Fruit fly (Drosophila melanogaster) whole organism, embryonic: ENCODE measurements around the gene CG15431.
A peak's percentile ranks its signal among the peaks of the same experiment; 100 is the strongest.

ENCODE experiments used
- Aef1 ChIP-seq: fragments of 200-800 bp; sonication (Bioruptor generic); IDR thresholded peaks from 3 replicates; pipeline ENCODE4 v1.3.6; 2022; ENCODE audit warnings: missing biosample characterization, missing genetic modification characterization
- Atf6 ChIP-seq: fragments of 200-800 bp; sonication (Bioruptor generic); IDR thresholded peaks from 2 replicates; pipeline ENCODE4 v1.3.6; 2022; ENCODE audit warnings: missing biosample characterization, missing genetic modification characterization
- Bgb ChIP-seq: fragments of 200-800 bp; sonication (Bioruptor generic); IDR thresholded peaks from 2 replicates; pipeline ENCODE4 v1.3.6; 2022; ENCODE audit warnings: missing biosample characterization, missing genetic modification characterization; ENCODE audit not compliant: partially characterized antibody
- Blimp-1 ChIP-seq: fragments of 200-800 bp; sonication (Bioruptor generic); optimal IDR thresholded peaks from 3 replicates; lab custom pipeline; 2018; ENCODE audit warnings: missing biosample characterization, missing genetic modification characterization, mild to moderate bottlenecking, moderate library complexity, missing genetic modification reagents
- CG10209 ChIP-seq: fragments of 200-800 bp; sonication (Bioruptor generic); optimal IDR thresholded peaks from 3 replicates; lab custom pipeline; 2017; ENCODE audit warnings: missing biosample characterization, mild to moderate bottlenecking, missing genetic modification characterization, missing genetic modification reagents
- CG11398 ChIP-seq: fragments of 200-800 bp; sonication (Bioruptor generic); optimal IDR thresholded peaks from 2 replicates; lab custom pipeline; 2016; ENCODE audit warnings: missing biosample characterization, missing genetic modification characterization
- CG1602 ChIP-seq: fragments of 200-800 bp; sonication (Bioruptor generic); optimal IDR thresholded peaks from 3 replicates; lab custom pipeline; 2016; ENCODE audit warnings: missing biosample characterization, missing genetic modification characterization
- CG18262 ChIP-seq: fragments of 200-800 bp; optimal IDR thresholded peaks from 3 replicates; lab custom pipeline; 2019; ENCODE audit warnings: missing biosample characterization, mild to moderate bottlenecking, missing genetic modification characterization, moderate library complexity
- CG1832 ChIP-seq: fragments of 200-800 bp; sonication (Bioruptor generic); optimal IDR thresholded peaks from 2 replicates; lab custom pipeline; 2017; ENCODE audit warnings: missing biosample characterization, mild to moderate bottlenecking, missing genetic modification characterization, inconsistent platforms
- CG30020 ChIP-seq: fragments of 200-800 bp; optimal IDR thresholded peaks from 2 replicates; lab custom pipeline; 2019; ENCODE audit warnings: missing biosample characterization, mild to moderate bottlenecking, missing genetic modification characterization, moderate library complexity
- CG43689 ChIP-seq: fragments of 200-800 bp; sonication (Bioruptor generic); IDR thresholded peaks from 2 replicates; pipeline ENCODE4 v1.3.6; 2022; ENCODE audit warnings: missing biosample characterization, missing genetic modification characterization
- CG4404 ChIP-seq: fragments of 200-800 bp; sonication (Bioruptor generic); IDR thresholded peaks from 2 replicates; pipeline ENCODE4 v1.3.6; 2022; ENCODE audit warnings: missing biosample characterization, missing genetic modification characterization
- CG6175 ChIP-seq: fragments of 200-800 bp; sonication (Bioruptor generic); IDR thresholded peaks from 3 replicates; pipeline ENCODE4 v1.3.6; 2022; ENCODE audit warnings: missing biosample characterization, missing genetic modification characterization
- CG9609 ChIP-seq: fragments of 200-800 bp; sonication (Bioruptor generic); optimal IDR thresholded peaks from 3 replicates; lab custom pipeline; 2016; ENCODE audit warnings: missing biosample characterization, missing genetic modification characterization
- CG9876 ChIP-seq: fragments of 200-800 bp; sonication (Bioruptor generic); optimal IDR thresholded peaks from 2 replicates; lab custom pipeline; 2016; ENCODE audit warnings: missing biosample characterization, missing genetic modification characterization
- D19A ChIP-seq: fragments of 200-800 bp; optimal IDR thresholded peaks from 3 replicates; lab custom pipeline; 2019; ENCODE audit warnings: missing biosample characterization, mild to moderate bottlenecking, missing genetic modification characterization, moderate library complexity
- Dp ChIP-seq: fragments of 200-800 bp; sonication (Bioruptor generic); optimal IDR thresholded peaks from 2 replicates; lab custom pipeline; 2018; ENCODE audit warnings: missing biosample characterization, mild to moderate bottlenecking, missing genetic modification characterization, moderate library complexity
- HLHmδ ChIP-seq: fragments of 200-800 bp; sonication (Bioruptor generic); optimal IDR thresholded peaks from 2 replicates; lab custom pipeline; 2018; ENCODE audit warnings: missing biosample characterization, mild to moderate bottlenecking, missing genetic modification characterization, moderate library complexity
- Mes4 ChIP-seq: fragments of 200-800 bp; sonication (Bioruptor generic); optimal IDR thresholded peaks from 2 replicates; lab custom pipeline; 2016; ENCODE audit warnings: missing biosample characterization, missing genetic modification characterization
- Nf-YB ChIP-seq: fragments of 200-800 bp; sonication (Bioruptor generic); optimal IDR thresholded peaks from 3 replicates; lab custom pipeline; 2019; ENCODE audit warnings: missing biosample characterization, mild to moderate bottlenecking, missing genetic modification characterization, moderate library complexity
- Scr ChIP-seq: fragments of 200-800 bp; sonication (Bioruptor generic); IDR thresholded peaks from 2 replicates; pipeline ENCODE4 v1.3.6; 2022; ENCODE audit warnings: missing biosample characterization, missing genetic modification characterization; ENCODE audit not compliant: partially characterized antibody
- Sin3A ChIP-seq: fragments of >200 bp; optimal IDR thresholded peaks from 2 replicates; lab custom pipeline; 2018
- ac ChIP-seq: fragments of 200-800 bp; sonication (Bioruptor generic); optimal IDR thresholded peaks from 3 replicates; lab custom pipeline; 2017; ENCODE audit warnings: missing biosample characterization, mild to moderate bottlenecking, missing genetic modification characterization
- ase ChIP-seq: fragments of 200-800 bp; sonication (Bioruptor generic); IDR thresholded peaks from 3 replicates; pipeline ENCODE4 v1.3.6; 2022; ENCODE audit warnings: missing biosample characterization, missing genetic modification characterization
- bab2 ChIP-seq: fragments of 200-800 bp; sonication (Bioruptor generic); optimal IDR thresholded peaks from 2 replicates; lab custom pipeline; 2016; ENCODE audit warnings: missing biosample characterization, missing genetic modification characterization
- bbx ChIP-seq: fragments of 200-800 bp; sonication (Bioruptor generic); IDR thresholded peaks from 2 replicates; pipeline ENCODE4 v1.3.6; 2022; ENCODE audit warnings: missing biosample characterization, missing genetic modification characterization; ENCODE audit not compliant: partially characterized antibody
- bsh ChIP-seq, 2 experiments: fragments of 200-800 bp; sonication (Bioruptor generic); optimal IDR thresholded peaks; 2 replicates each; lab custom pipeline; 2017 to 2018; ENCODE audit warnings: mild to moderate bottlenecking in 2 of 2, missing biosample characterization in 2 of 2, missing genetic modification characterization in 2 of 2, moderate library complexity in 1 of 2
- btn ChIP-seq: fragments of 200-800 bp; sonication (Bioruptor generic); optimal IDR thresholded peaks from 2 replicates; lab custom pipeline; 2016; ENCODE audit warnings: missing biosample characterization, missing genetic modification characterization
- crc ChIP-seq: fragments of 200-800 bp; sonication (Bioruptor generic); optimal IDR thresholded peaks from 2 replicates; lab custom pipeline; 2016; ENCODE audit warnings: missing biosample characterization, missing genetic modification characterization
- danr ChIP-seq: fragments of 200-800 bp; sonication (Bioruptor generic); IDR thresholded peaks from 2 replicates; pipeline ENCODE4 v1.3.6; 2022; ENCODE audit warnings: missing biosample characterization, missing genetic modification characterization
- dysf ChIP-seq: fragments of 200-800 bp; sonication (Bioruptor generic); IDR thresholded peaks from 3 replicates; pipeline ENCODE4 v1.3.6; 2022; ENCODE audit warnings: missing biosample characterization, missing genetic modification characterization
- en ChIP-seq: fragments of 200-800 bp; sonication (Bioruptor generic); optimal IDR thresholded peaks from 2 replicates; lab custom pipeline; 2016; ENCODE audit warnings: missing biosample characterization, missing genetic modification characterization
- esg ChIP-seq: fragments of 200-800 bp; sonication (Bioruptor generic); conservative IDR thresholded peaks from 2 replicates; pipeline ENCODE4 v1.3.6; 2022; ENCODE audit warnings: missing biosample characterization, missing genetic modification characterization
- fd3F ChIP-seq: fragments of 200-800 bp; sonication (Bioruptor generic); optimal IDR thresholded peaks from 2 replicates; lab custom pipeline; 2018; ENCODE audit warnings: missing biosample characterization, mild to moderate bottlenecking, missing genetic modification characterization, moderate library complexity
- grau ChIP-seq: fragments of 200-800 bp; optimal IDR thresholded peaks from 3 replicates; lab custom pipeline; 2019; ENCODE audit warnings: missing biosample characterization, mild to moderate bottlenecking, missing genetic modification characterization, moderate library complexity
- gsb-n ChIP-seq: fragments of 200-800 bp; sonication (Bioruptor generic); optimal IDR thresholded peaks from 3 replicates; lab custom pipeline; 2018; ENCODE audit warnings: missing biosample characterization, mild to moderate bottlenecking, missing genetic modification characterization
- her ChIP-seq: fragments of 200-800 bp; sonication (Bioruptor generic); optimal IDR thresholded peaks from 2 replicates; lab custom pipeline; 2016; ENCODE audit warnings: missing biosample characterization, missing genetic modification characterization
- hth ChIP-seq: fragments of >200 bp; optimal IDR thresholded peaks from 2 replicates; lab custom pipeline; 2017; ENCODE audit warnings: inconsistent platforms
- knrl ChIP-seq: fragments of 200-800 bp; sonication (Bioruptor generic); IDR thresholded peaks from 3 replicates; pipeline ENCODE4 v1.3.6; 2022; ENCODE audit warnings: missing biosample characterization, missing genetic modification characterization; ENCODE audit not compliant: partially characterized antibody
- lmd ChIP-seq: fragments of 200-800 bp; sonication (Bioruptor generic); IDR thresholded peaks from 2 replicates; pipeline ENCODE4 v1.3.6; 2022; ENCODE audit warnings: missing biosample characterization, missing genetic modification characterization
- lov ChIP-seq, 2 experiments: fragments of 200-800 bp in 1 of 2; fragments of >200 bp in 1 of 2; sonication (Bioruptor generic) in 1 of 2; IDR thresholded peaks in 1 of 2; optimal IDR thresholded peaks in 1 of 2; 2 replicates in 1 of 2; 3 replicates in 1 of 2; pipeline versions ENCODE4 v1.3.6 to Lab custom; 2017 to 2022; ENCODE audit warnings: missing biosample characterization in 1 of 2, missing genetic modification characterization in 1 of 2
- p53 ChIP-seq: fragments of 200-800 bp; sonication (Bioruptor generic); optimal IDR thresholded peaks from 2 replicates; lab custom pipeline; 2016; ENCODE audit warnings: missing biosample characterization, missing genetic modification characterization
- prd ChIP-seq, 3 experiments: fragments of >200 bp in 2 of 3; fragments of 200-800 bp in 1 of 3; sonication (Bioruptor generic) in 1 of 3; optimal IDR thresholded peaks in 2 of 3; IDR thresholded peaks in 1 of 3; 2 replicates in 2 of 3; 3 replicates in 1 of 3; pipeline versions ENCODE4 v1.3.6 to Lab custom; 2017 to 2022; ENCODE audit warnings: missing biosample characterization in 1 of 3, missing genetic modification characterization in 1 of 3
- pum ChIP-seq: fragments of 200-800 bp; sonication (Bioruptor generic); optimal IDR thresholded peaks from 2 replicates; lab custom pipeline; 2016; ENCODE audit warnings: missing biosample characterization, missing genetic modification characterization
- sima ChIP-seq: fragments of 200-800 bp; sonication (Bioruptor generic); optimal IDR thresholded peaks from 2 replicates; lab custom pipeline; 2016; ENCODE audit warnings: missing biosample characterization, missing genetic modification characterization
- sna ChIP-seq: fragments of 200-800 bp; sonication (Bioruptor generic); IDR thresholded peaks from 2 replicates; pipeline ENCODE4 v1.3.6; 2022; ENCODE audit warnings: missing biosample characterization, missing genetic modification characterization; ENCODE audit not compliant: partially characterized antibody

CG15431 gene

dm6 chr2L:4440881-4441737 lies at the start of gene CG15431 (continued):
- TF ChIP-seq Sin3A (lab: Kevin White, UChicago) (no peak), CG1832 (GFP tag; lab: Kevin White, UChicago) (no peak), sna (GFP tag; lab: Robert Waterston, UW) (no peak), ac (GFP tag; lab: Kevin White, UChicago) (no peak), Scr (GFP tag; lab: Robert Waterston, UW) (no peak), Bgb (peak; percentile 49; the same call in 1 of the 2 replicates), Atf6 (GFP tag; lab: Robert Waterston, UW) (peak; percentile 80), danr (no peak), CG6175 (GFP tag; lab: Robert Waterston, UW) (no peak), CG11398 (GFP tag; lab: Kevin White, UChicago) (no peak), bbx (GFP tag; lab: Robert Waterston, UW) (no peak), lov (optimal IDR thresholded peaks at IDR 0.05; lab: Kevin White, UChicago) (no peak), lov (GFP tag; IDR thresholded peaks at IDR 0.05; lab: Robert Waterston, UW) (no peak), fd3F (GFP tag; lab: Kevin White, UChicago) (peak; percentile 49), CG9876 (GFP tag; lab: Kevin White, UChicago) (no peak), ase (GFP tag; lab: Robert Waterston, UW) (peak; percentile 52; the same call in 2 of the 3 replicates), grau (tag; lab: Kevin White, UChicago) (peak; percentile 61), her (GFP tag; lab: Kevin White, UChicago) (no peak), CG10209 (GFP tag; lab: Kevin White, UChicago) (peak; percentile 50), Aef1 (GFP tag; lab: Robert Waterston, UW) (peak; percentile 46; the same call in 2 of the 3 replicates), CG4404 (GFP tag; lab: Robert Waterston, UW) (peak; percentile 25; the same call in 1 of the 2 replicates), CG30020 (tag; lab: Kevin White, UChicago) (no peak), CG9609 (GFP tag; lab: Kevin White, UChicago) (no peak), CG1602 (no peak), bsh (GFP tag; optimal IDR thresholded peaks at IDR 0.05; lab: Kevin White, UChicago) (no peak), Dp (no peak), crc (GFP tag; lab: Kevin White, UChicago) (no peak), Mes4 (GFP tag; lab: Kevin White, UChicago) (no peak), HLHmδ (no peak), pum (GFP tag; lab: Kevin White, UChicago) (no peak), p53 (GFP tag; lab: Kevin White, UChicago) (no peak), bab2 (GFP tag; lab: Kevin White, UChicago) (peak; percentile 33), CG43689 (no peak), dysf (GFP tag; lab: Robert Waterston, UW) (peak; percentile 70), esg (GFP tag; lab: Robert Waterston, UW) (peak; percentile 44), knrl (GFP tag; lab: Robert Waterston, UW) (no peak), hth (no peak), en (GFP tag; lab: Kevin White, UChicago) (no peak), Blimp-1 (GFP tag; lab: Kevin White, UChicago) (no peak), prd (optimal IDR thresholded peaks at IDR 0.05; lab: Kevin White, UChicago) (no peak), prd (GFP tag; IDR thresholded peaks at IDR 0.05; lab: Robert Waterston, UW) (no peak; the same call in none of the 3 replicates), btn (GFP tag; lab: Kevin White, UChicago) (no peak), Nf-YB (GFP tag; lab: Kevin White, UChicago) (no peak), CG18262 (no peak), D19A (tag; lab: Kevin White, UChicago) (no peak), lmd (GFP tag; lab: Robert Waterston, UW) (peak; percentile 56; the same call in 1 of the 2 replicates), gsb-n (tag; lab: Kevin White, UChicago) (no peak), sima (GFP tag; lab: Kevin White, UChicago) (no peak)
- TF ChIP-seq, all 482 proteins: peak for 215
